Worm (Caenorhabditis elegans) whole organism, L3 larva: ENCODE data around the gene cutl-11.

Experiments
- ama-1 ChIP-seq: fragments of 150-350 bp; optimal IDR thresholded peaks from 2 replicates; lab custom pipeline; 2018
- ceh-16 ChIP-seq: sonication (generic microtip); optimal IDR thresholded peaks from 2 replicates; lab custom pipeline; 2017; ENCODE audit warnings: missing biosample characterization, missing genetic modification characterization
- ceh-82 ChIP-seq: fragments of 150-350 bp; optimal IDR thresholded peaks from 2 replicates; lab custom pipeline; 2014; ENCODE audit warnings: missing biosample characterization, missing genetic modification characterization
- elt-3 ChIP-seq, 3 experiments: fragments of 150-350 bp in 1 of 3; sonication (generic microtip) in 2 of 3; optimal IDR thresholded peaks; 2 replicates in 2 of 3; 4 replicates in 1 of 3; lab custom pipeline; 2014 to 2017; ENCODE audit warnings: missing biosample characterization in 3 of 3, missing genetic modification characterization in 3 of 3
- fkh-2 ChIP-seq: fragments of 150-350 bp; optimal IDR thresholded peaks from 2 replicates; lab custom pipeline; 2014; ENCODE audit warnings: missing biosample characterization, missing genetic modification reagents, missing genetic modification characterization
- fos-1 ChIP-seq: fragments of 150-350 bp; optimal IDR thresholded peaks from 2 replicates; lab custom pipeline; 2014; ENCODE audit warnings: missing biosample characterization, missing genetic modification characterization
- nhr-25 ChIP-seq: sonication (generic microtip); optimal IDR thresholded peaks from 2 replicates; lab custom pipeline; 2017; ENCODE audit warnings: missing biosample characterization, missing genetic modification characterization
- nhr-43 ChIP-seq: sonication (generic microtip); optimal IDR thresholded peaks from 2 replicates; lab custom pipeline; 2016; ENCODE audit warnings: mild to moderate bottlenecking, missing genetic modification characterization, missing compliant biosample characterization; ENCODE audit not compliant: poor library complexity, severe bottlenecking
- pqm-1 ChIP-seq: fragments of 150-350 bp; optimal IDR thresholded peaks from 2 replicates; lab custom pipeline; 2017; ENCODE audit warnings: missing biosample characterization, missing genetic modification characterization, inconsistent platforms
- skn-1 ChIP-seq: fragments of 150-350 bp; optimal IDR thresholded peaks from 2 replicates; lab custom pipeline; 2014; ENCODE audit warnings: missing biosample characterization, missing genetic modification characterization
- tbx-2 ChIP-seq: sonication (generic microtip); optimal IDR thresholded peaks from 2 replicates; lab custom pipeline; 2016; ENCODE audit warnings: mild to moderate bottlenecking, missing genetic modification characterization, missing compliant biosample characterization
- zag-1 ChIP-seq: fragments of 150-350 bp; optimal IDR thresholded peaks from 2 replicates; lab custom pipeline; 2014; ENCODE audit warnings: missing biosample characterization, missing genetic modification characterization
- ztf-11 ChIP-seq: fragments of 150-350 bp; optimal IDR thresholded peaks from 2 replicates; lab custom pipeline; 2014; ENCODE audit warnings: missing biosample characterization, missing genetic modification characterization
- ztf-4 ChIP-seq: fragments of 150-350 bp; optimal IDR thresholded peaks from 2 replicates; lab custom pipeline; 2014; ENCODE audit warnings: missing biosample characterization, missing genetic modification characterization

DNA sequence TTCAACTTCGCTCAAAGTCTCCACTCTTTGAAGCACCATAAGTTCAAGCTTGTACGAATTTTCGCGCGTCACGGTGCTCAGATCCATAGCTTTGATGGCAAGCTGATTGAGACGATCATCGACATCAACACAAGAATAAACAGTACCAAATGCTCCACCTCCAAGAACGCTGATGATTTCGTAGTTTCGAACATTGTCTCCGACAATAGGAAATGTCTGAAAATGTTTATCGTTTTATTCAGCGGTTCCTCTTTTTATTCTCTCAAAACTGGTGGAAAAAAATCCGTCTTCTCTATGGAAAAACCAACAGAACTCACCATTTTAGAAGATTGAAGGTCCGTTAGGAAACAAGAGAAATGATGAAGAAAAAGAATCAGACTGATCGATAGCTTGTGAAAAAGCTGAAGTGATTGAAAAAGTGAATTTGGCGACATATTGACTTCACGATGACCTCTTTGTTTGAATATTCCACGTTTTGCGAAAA is 37.2 kb upstream of the cutl-11 start, which contains the start of gene C44C10.7:
- TF ChIP-seq skn-1: no peak
- TF ChIP-seq ztf-11 (tag; lab: Kevin White, UChicago): no peak
- TF ChIP-seq ama-1 (lab: Kevin White, UChicago): no peak
- no peak for TF ChIP-seq fkh-2 (tag; lab: Kevin White, UChicago)
- no peak for TF ChIP-seq pqm-1 (tag; lab: Kevin White, UChicago)
- no peak for TF ChIP-seq nhr-43 (tag; lab: Kevin White, UChicago)
- no peak for TF ChIP-seq elt-3 (tag; optimal IDR thresholded peaks at IDR 0.05; lab: Kevin White, UChicago)
- no peak for TF ChIP-seq ztf-4 (tag; lab: Kevin White, UChicago)
- TF ChIP-seq ceh-16 (tag; lab: Kevin White, UChicago): no peak
- TF ChIP-seq zag-1 (tag; lab: Kevin White, UChicago): no peak
- TF ChIP-seq ceh-82 (tag; lab: Kevin White, UChicago): no peak
- no peak for TF ChIP-seq tbx-2 (tag; lab: Kevin White, UChicago)
- TF ChIP-seq nhr-25: no peak
- no peak for TF ChIP-seq fos-1
